Fruit fly (Drosophila melanogaster) whole organism, embryonic: Measurements from ENCODE around the gene loqs.

Source experiments
- Atf6 ChIP-seq: fragments of 200-800 bp; sonication (Bioruptor generic); IDR thresholded peaks from 2 replicates; pipeline ENCODE4 v1.3.6; 2022; ENCODE audit warnings: missing biosample characterization, missing genetic modification characterization
- B-H1 ChIP-seq: fragments of 200-800 bp; sonication (Bioruptor generic); IDR thresholded peaks from 3 replicates; pipeline ENCODE4 v1.3.6; 2022; ENCODE audit warnings: missing biosample characterization, missing genetic modification characterization
- Bgb ChIP-seq: fragments of 200-800 bp; sonication (Bioruptor generic); IDR thresholded peaks from 2 replicates; pipeline ENCODE4 v1.3.6; 2022; ENCODE audit warnings: missing biosample characterization, missing genetic modification characterization; ENCODE audit not compliant: partially characterized antibody
- CG1024 ChIP-seq: fragments of 200-800 bp; sonication (Bioruptor generic); IDR thresholded peaks from 2 replicates; pipeline ENCODE4 v1.3.6; 2022; ENCODE audit warnings: missing biosample characterization, missing genetic modification characterization
- CG10267 ChIP-seq: fragments of 200-800 bp; sonication (Bioruptor generic); optimal IDR thresholded peaks from 2 replicates; lab custom pipeline; 2018; ENCODE audit warnings: missing biosample characterization, mild to moderate bottlenecking, missing genetic modification characterization, moderate library complexity
- CG10366 ChIP-seq: fragments of 200-800 bp; sonication (Bioruptor generic); IDR thresholded peaks from 2 replicates; pipeline ENCODE4 v1.3.6; 2022; ENCODE audit warnings: missing biosample characterization, missing genetic modification characterization
- CG11247 ChIP-seq: fragments of 200-800 bp; sonication (Bioruptor generic); IDR thresholded peaks from 2 replicates; pipeline ENCODE4 v1.3.6; 2022; ENCODE audit warnings: missing biosample characterization, missing genetic modification characterization
- CG11456 ChIP-seq: fragments of 200-800 bp; sonication (Bioruptor generic); IDR thresholded peaks from 3 replicates; pipeline ENCODE4 v1.3.6; 2022; ENCODE audit warnings: missing biosample characterization, missing genetic modification characterization
- CG12659 ChIP-seq: fragments of 200-800 bp; sonication (Bioruptor generic); optimal IDR thresholded peaks from 3 replicates; lab custom pipeline; 2017; ENCODE audit warnings: mild to moderate bottlenecking, missing biosample characterization, missing genetic modification reagents, missing genetic modification characterization
- CG12942 ChIP-seq: fragments of 200-800 bp; sonication (Bioruptor generic); optimal IDR thresholded peaks from 3 replicates; lab custom pipeline; 2016; ENCODE audit warnings: missing biosample characterization, missing genetic modification characterization
- CG17829 ChIP-seq: fragments of 200-800 bp; optimal IDR thresholded peaks from 2 replicates; lab custom pipeline; 2019; ENCODE audit warnings: missing biosample characterization, mild to moderate bottlenecking, missing genetic modification characterization, moderate library complexity
- CG2116 ChIP-seq: fragments of 200-800 bp; sonication (Bioruptor generic); optimal IDR thresholded peaks from 3 replicates; lab custom pipeline; 2018; ENCODE audit warnings: missing biosample characterization, mild to moderate bottlenecking, missing genetic modification characterization
- CG31365 ChIP-seq: fragments of 200-800 bp; sonication (Bioruptor generic); optimal IDR thresholded peaks from 2 replicates; lab custom pipeline; 2018; ENCODE audit warnings: missing biosample characterization, mild to moderate bottlenecking, missing genetic modification characterization
- CG3995 ChIP-seq: fragments of 200-800 bp; sonication (Bioruptor generic); optimal IDR thresholded peaks from 3 replicates; lab custom pipeline; 2016; ENCODE audit warnings: missing biosample characterization, missing genetic modification characterization
- CG4404 ChIP-seq: fragments of 200-800 bp; sonication (Bioruptor generic); IDR thresholded peaks from 2 replicates; pipeline ENCODE4 v1.3.6; 2022; ENCODE audit warnings: missing biosample characterization, missing genetic modification characterization
- CG6813 ChIP-seq: fragments of 200-800 bp; sonication (Bioruptor generic); optimal IDR thresholded peaks from 2 replicates; lab custom pipeline; 2017; ENCODE audit warnings: missing biosample characterization, missing genetic modification characterization, mild to moderate bottlenecking, moderate library complexity, missing genetic modification reagents
- CG6854 ChIP-seq: fragments of 200-800 bp; sonication (Bioruptor generic); optimal IDR thresholded peaks from 3 replicates; lab custom pipeline; 2017; ENCODE audit warnings: missing biosample characterization, mild to moderate bottlenecking, missing genetic modification characterization
- CG7963 ChIP-seq: fragments of 200-800 bp; sonication (Bioruptor generic); IDR thresholded peaks from 3 replicates; pipeline ENCODE4 v1.3.6; 2022; ENCODE audit warnings: missing biosample characterization, missing genetic modification characterization; ENCODE audit not compliant: partially characterized antibody
- CG8944 ChIP-seq: fragments of 200-800 bp; sonication (Bioruptor generic); optimal IDR thresholded peaks from 3 replicates; lab custom pipeline; 2016; ENCODE audit warnings: missing biosample characterization, missing genetic modification characterization
- CG9727 ChIP-seq: fragments of 200-800 bp; sonication (Bioruptor generic); optimal IDR thresholded peaks from 3 replicates; lab custom pipeline; 2017; ENCODE audit warnings: missing biosample characterization, mild to moderate bottlenecking, missing genetic modification characterization
- CHES-1-like ChIP-seq: fragments of 200-800 bp; sonication (Bioruptor generic); optimal IDR thresholded peaks from 2 replicates; lab custom pipeline; 2016; ENCODE audit warnings: missing biosample characterization, missing genetic modification characterization
- CrebB ChIP-seq: fragments of 200-800 bp; sonication (Bioruptor generic); optimal IDR thresholded peaks from 3 replicates; lab custom pipeline; 2018; ENCODE audit warnings: missing biosample characterization, mild to moderate bottlenecking, missing genetic modification characterization
- D ChIP-seq, 2 experiments: fragments of 200-800 bp in 1 of 2; fragments of >200 bp in 1 of 2; sonication (Bioruptor generic) in 1 of 2; optimal IDR thresholded peaks; 2 replicates in 1 of 2; 3 replicates in 1 of 2; lab custom pipeline; 2017; ENCODE audit warnings: mild to moderate bottlenecking in 1 of 2, missing biosample characterization in 1 of 2, missing genetic modification characterization in 1 of 2, missing genetic modification reagents in 1 of 2
- E2f2 ChIP-seq: fragments of 200-800 bp; sonication (Bioruptor generic); IDR thresholded peaks from 2 replicates; pipeline ENCODE4 v1.3.6; 2022; ENCODE audit warnings: missing biosample characterization, missing genetic modification characterization
- ERR ChIP-seq: fragments of 200-800 bp; sonication (Bioruptor generic); optimal IDR thresholded peaks from 2 replicates; lab custom pipeline; 2016; ENCODE audit warnings: missing biosample characterization, missing genetic modification characterization
- Eip74EF ChIP-seq, 2 experiments: fragments of 200-800 bp in 1 of 2; fragments of >200 bp in 1 of 2; sonication (Bioruptor generic) in 1 of 2; optimal IDR thresholded peaks; 2 replicates each; lab custom pipeline; 2017 to 2019; ENCODE audit warnings: missing biosample characterization in 2 of 2, missing genetic modification characterization in 2 of 2, mild to moderate bottlenecking in 1 of 2, moderate library complexity in 1 of 2
- Elba2 ChIP-seq: fragments of 200-800 bp; sonication (Bioruptor generic); optimal IDR thresholded peaks from 3 replicates; lab custom pipeline; 2016; ENCODE audit warnings: missing biosample characterization, missing genetic modification characterization
- HLH4C ChIP-seq: fragments of 200-800 bp; sonication (Bioruptor generic); IDR thresholded peaks from 3 replicates; pipeline ENCODE4 v1.3.6; 2022; ENCODE audit warnings: missing biosample characterization, missing genetic modification characterization; ENCODE audit not compliant: partially characterized antibody
- HLH54F ChIP-seq: fragments of 200-800 bp; sonication (Bioruptor generic); optimal IDR thresholded peaks from 3 replicates; lab custom pipeline; 2016; ENCODE audit warnings: missing biosample characterization, missing genetic modification characterization
- Hey ChIP-seq: fragments of 200-800 bp; sonication (Bioruptor generic); optimal IDR thresholded peaks from 3 replicates; lab custom pipeline; 2018; ENCODE audit warnings: missing biosample characterization, mild to moderate bottlenecking, missing genetic modification characterization
- Mad ChIP-seq: fragments of 200-800 bp; sonication (Bioruptor generic); optimal IDR thresholded peaks from 2 replicates; lab custom pipeline; 2016; ENCODE audit warnings: missing biosample characterization, missing genetic modification characterization
- Opbp ChIP-seq: fragments of 200-800 bp; sonication (Bioruptor generic); IDR thresholded peaks from 3 replicates; pipeline ENCODE4 v1.3.6; 2022; ENCODE audit warnings: missing biosample characterization, missing genetic modification characterization; ENCODE audit not compliant: partially characterized antibody
- Sin3A ChIP-seq: fragments of >200 bp; optimal IDR thresholded peaks from 2 replicates; lab custom pipeline; 2018
- ap ChIP-seq: fragments of 200-800 bp; sonication (Bioruptor generic); IDR thresholded peaks from 2 replicates; pipeline ENCODE4 v1.3.6; 2022; ENCODE audit warnings: missing biosample characterization, missing genetic modification characterization
- ara ChIP-seq: fragments of 200-800 bp; sonication (Bioruptor generic); IDR thresholded peaks from 2 replicates; pipeline ENCODE4 v1.3.6; 2022; ENCODE audit warnings: missing biosample characterization, missing genetic modification characterization
- caup ChIP-seq: fragments of 200-800 bp; sonication (Bioruptor generic); optimal IDR thresholded peaks from 3 replicates; lab custom pipeline; 2017; ENCODE audit warnings: missing biosample characterization, mild to moderate bottlenecking, missing genetic modification characterization, moderate library complexity; ENCODE audit not compliant: severe bottlenecking
- cwo ChIP-seq: fragments of 200-800 bp; sonication (Bioruptor generic); optimal IDR thresholded peaks from 3 replicates; lab custom pipeline; 2017; ENCODE audit warnings: missing biosample characterization, missing genetic modification characterization, mild to moderate bottlenecking, moderate library complexity, missing genetic modification reagents
- exex ChIP-seq: fragments of 200-800 bp; sonication (Bioruptor generic); optimal IDR thresholded peaks from 4 replicates; lab custom pipeline; 2018; ENCODE audit warnings: missing biosample characterization, mild to moderate bottlenecking, missing genetic modification characterization, moderate library complexity
- gcm ChIP-seq: fragments of 200-800 bp; sonication (Bioruptor generic); optimal IDR thresholded peaks from 2 replicates; lab custom pipeline; 2019; ENCODE audit warnings: missing biosample characterization, mild to moderate bottlenecking, missing genetic modification characterization, moderate library complexity
- gt ChIP-seq: fragments of 200-800 bp; sonication (Bioruptor generic); IDR thresholded peaks from 2 replicates; pipeline ENCODE4 v1.3.6; 2022; ENCODE audit warnings: missing biosample characterization, missing genetic modification characterization
- ham ChIP-seq: fragments of 200-800 bp; sonication (Bioruptor generic); IDR thresholded peaks from 2 replicates; pipeline ENCODE4 v1.3.6; 2022; ENCODE audit warnings: missing biosample characterization, missing genetic modification characterization
- knrl ChIP-seq: fragments of 200-800 bp; sonication (Bioruptor generic); IDR thresholded peaks from 3 replicates; pipeline ENCODE4 v1.3.6; 2022; ENCODE audit warnings: missing biosample characterization, missing genetic modification characterization; ENCODE audit not compliant: partially characterized antibody
- mam ChIP-seq: fragments of 200-800 bp; sonication (Bioruptor generic); optimal IDR thresholded peaks from 3 replicates; lab custom pipeline; 2016; ENCODE audit warnings: missing biosample characterization, missing genetic modification characterization
- mirr ChIP-seq: fragments of 200-800 bp; sonication (Bioruptor generic); optimal IDR thresholded peaks from 3 replicates; lab custom pipeline; 2018; ENCODE audit warnings: missing biosample characterization, mild to moderate bottlenecking, missing genetic modification characterization
- pnt ChIP-seq: fragments of 200-800 bp; sonication (Bioruptor generic); optimal IDR thresholded peaks from 3 replicates; lab custom pipeline; 2016; ENCODE audit warnings: missing biosample characterization, missing genetic modification characterization
- salm ChIP-seq: fragments of 200-800 bp; sonication (Bioruptor generic); optimal IDR thresholded peaks from 2 replicates; lab custom pipeline; 2018; ENCODE audit warnings: missing biosample characterization, mild to moderate bottlenecking, missing genetic modification characterization
- sens ChIP-seq: fragments of 200-800 bp; sonication (Bioruptor generic); peaks from one replicate; lab custom pipeline; 2016; ENCODE audit warnings: missing biosample characterization, missing genetic modification characterization
- seq ChIP-seq: fragments of 200-800 bp; sonication (Bioruptor generic); IDR thresholded peaks from 2 replicates; pipeline ENCODE4 v1.3.6; 2022; ENCODE audit warnings: missing biosample characterization, missing genetic modification characterization
- vvl ChIP-seq: fragments of 200-800 bp; sonication (Bioruptor generic); IDR thresholded peaks from 2 replicates; pipeline ENCODE4 v1.3.6; 2022; ENCODE audit warnings: missing biosample characterization, missing genetic modification characterization
- zen2 ChIP-seq: fragments of 200-800 bp; sonication (Bioruptor generic); IDR thresholded peaks from 3 replicates; pipeline ENCODE4 v1.3.6; 2022; ENCODE audit warnings: missing biosample characterization, missing genetic modification characterization; ENCODE audit not compliant: partially characterized antibody

Gene loqs

dm6 chr2L:13394903-13395302 lies 12.5 kb downstream of the loqs start, which contains the start of gene RpL24 (continued):
- peak; percentile 29; the same call in 1 of the 2 replicates for TF ChIP-seq Bgb (GFP tag; lab: Robert Waterston, UW)
- TF ChIP-seq CG12942 (GFP tag; lab: Kevin White, UChicago), result peak; percentile 77
- TF ChIP-seq CG10267, result peak; percentile 84
- peak; percentile 80 for TF ChIP-seq seq (GFP tag; lab: Robert Waterston, UW)
- peak; percentile 88 for TF ChIP-seq CG31365
- peak; percentile 95 for TF ChIP-seq CG12659 (GFP tag; lab: Kevin White, UChicago)
- TF ChIP-seq HLH54F (GFP tag; lab: Kevin White, UChicago), result peak; percentile 83
- peak; percentile 99 for TF ChIP-seq caup (GFP tag; lab: Kevin White, UChicago)
- peak; percentile 53; the same call in 1 of the 3 replicates for TF ChIP-seq B-H1
- TF ChIP-seq vvl (GFP tag; lab: Robert Waterston, UW), result peak; percentile 96
- no peak for TF ChIP-seq gt
- peak; percentile 84 for TF ChIP-seq CG2116 (GFP tag; lab: Kevin White, UChicago)
- TF ChIP-seq Mad (GFP tag; lab: Kevin White, UChicago), result peak; percentile 92
- peak; percentile 71; the same call in 1 of the 2 replicates for TF ChIP-seq ara
- TF ChIP-seq sens (GFP tag; lab: Kevin White, UChicago), result peak; percentile 97
- TF ChIP-seq ham (GFP tag; lab: Robert Waterston, UW), result peak; percentile 60; the same call in 1 of the 2 replicates
- peak; percentile 77 for TF ChIP-seq cwo (GFP tag; lab: Kevin White, UChicago)
- TF ChIP-seq CG3995 (GFP tag; lab: Kevin White, UChicago), result peak; percentile 79
- peak; percentile 71 for TF ChIP-seq ERR (GFP tag; lab: Kevin White, UChicago)
- TF ChIP-seq CrebB (tag; lab: Kevin White, UChicago), result peak; percentile 93
- TF ChIP-seq CG6813 (GFP tag; lab: Kevin White, UChicago), result peak; percentile 97
- TF ChIP-seq zen2, result no peak; the same call in 2 of the 3 replicates
- TF ChIP-seq CG11247, result peak; percentile 88
- peak; percentile 1 for TF ChIP-seq Sin3A (lab: Kevin White, UChicago)
- peak; percentile 69 for TF ChIP-seq CG8944
- TF ChIP-seq exex (tag; lab: Kevin White, UChicago), result no peak
- TF ChIP-seq gcm (GFP tag; lab: Kevin White, UChicago), result peak; percentile 88
- TF ChIP-seq Atf6, result peak; percentile 90
- TF ChIP-seq mirr (GFP tag; lab: Kevin White, UChicago), result peak; percentile 97
- peak; percentile 82 for TF ChIP-seq CG17829 (tag; lab: Kevin White, UChicago)
- 0 out of 3 replicates have a peak, but pooled peaks have one; percentile 11 for TF ChIP-seq Opbp (GFP tag; lab: Robert Waterston, UW)
- no peak for TF ChIP-seq HLH4C (GFP tag; lab: Robert Waterston, UW)
- TF ChIP-seq CG11456 (GFP tag; lab: Robert Waterston, UW), result peak; percentile 94
- peak; percentile 85 for TF ChIP-seq Hey (tag; lab: Kevin White, UChicago)
- TF ChIP-seq salm, result peak; percentile 84
- TF ChIP-seq CG1024 (GFP tag; lab: Robert Waterston, UW), result peak; percentile 77
- peak; percentile 95 for TF ChIP-seq CG9727 (GFP tag; lab: Kevin White, UChicago)
- no peak for TF ChIP-seq CG4404 (GFP tag; lab: Robert Waterston, UW)
- peak; percentile 85 for TF ChIP-seq CHES-1-like
- TF ChIP-seq E2f2 (GFP tag; lab: Robert Waterston, UW), result peak; percentile 82
- TF ChIP-seq CG6854, result peak; percentile 95
- peak; percentile 16 for TF ChIP-seq pnt (GFP tag; lab: Kevin White, UChicago)
- TF ChIP-seq mam, result peak; percentile 79
- no peak for TF ChIP-seq D (optimal IDR thresholded peaks at IDR 0.05; lab: Kevin White, UChicago)
- peak; percentile 86 for TF ChIP-seq D (GFP tag; optimal IDR thresholded peaks at IDR 0.05; lab: Kevin White, UChicago)
- peak; percentile 80 for TF ChIP-seq ap (GFP tag; lab: Robert Waterston, UW)
- TF ChIP-seq knrl (GFP tag; lab: Robert Waterston, UW), result no peak; the same call in 2 of the 3 replicates
- peak in 1 of 2 experiments; percentile 88 for TF ChIP-seq Eip74EF (GFP tag; optimal IDR thresholded peaks at IDR 0.05; lab: Kevin White, UChicago)
- TF ChIP-seq CG7963 (GFP tag; lab: Robert Waterston, UW), result no peak
- TF ChIP-seq Elba2 (GFP tag; lab: Kevin White, UChicago), result no peak
- TF ChIP-seq CG10366, result peak; percentile 78
